Worm (Caenorhabditis elegans): Measurements from ENCODE around the gene ndua-12.

Gene ndua-12

DNA sequence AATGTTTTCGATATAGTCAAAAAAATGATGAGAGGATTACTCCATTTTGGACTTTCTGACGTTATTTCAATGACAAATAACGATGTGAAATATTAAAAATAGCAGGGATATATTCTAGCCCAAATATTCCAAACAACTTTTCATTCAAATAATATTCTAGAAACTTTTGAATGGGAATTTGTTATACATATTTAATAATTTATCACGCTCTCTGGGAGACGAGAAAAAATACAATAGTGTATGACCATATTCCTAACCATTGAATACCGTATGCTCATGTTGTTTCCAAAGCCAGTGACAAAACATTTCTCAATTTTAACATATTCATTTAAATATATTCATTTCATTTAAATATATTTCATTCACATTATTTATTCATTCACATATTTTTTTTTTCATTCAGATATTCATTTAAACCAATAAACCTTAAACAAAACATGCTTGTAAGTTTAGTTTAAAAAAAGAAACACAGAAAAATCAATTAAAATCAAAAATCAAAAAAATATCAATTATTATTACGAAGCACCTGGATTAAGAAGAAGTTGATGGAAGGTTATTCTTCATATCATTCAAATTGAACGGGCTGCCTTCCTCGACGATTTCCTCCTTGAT, 9.9 kb downstream of the ndua-12 start (continued):
- no peak for TF ChIP-seq dmd-6 (GFP tag; IDR thresholded peaks at IDR 0.05)

DNA sequence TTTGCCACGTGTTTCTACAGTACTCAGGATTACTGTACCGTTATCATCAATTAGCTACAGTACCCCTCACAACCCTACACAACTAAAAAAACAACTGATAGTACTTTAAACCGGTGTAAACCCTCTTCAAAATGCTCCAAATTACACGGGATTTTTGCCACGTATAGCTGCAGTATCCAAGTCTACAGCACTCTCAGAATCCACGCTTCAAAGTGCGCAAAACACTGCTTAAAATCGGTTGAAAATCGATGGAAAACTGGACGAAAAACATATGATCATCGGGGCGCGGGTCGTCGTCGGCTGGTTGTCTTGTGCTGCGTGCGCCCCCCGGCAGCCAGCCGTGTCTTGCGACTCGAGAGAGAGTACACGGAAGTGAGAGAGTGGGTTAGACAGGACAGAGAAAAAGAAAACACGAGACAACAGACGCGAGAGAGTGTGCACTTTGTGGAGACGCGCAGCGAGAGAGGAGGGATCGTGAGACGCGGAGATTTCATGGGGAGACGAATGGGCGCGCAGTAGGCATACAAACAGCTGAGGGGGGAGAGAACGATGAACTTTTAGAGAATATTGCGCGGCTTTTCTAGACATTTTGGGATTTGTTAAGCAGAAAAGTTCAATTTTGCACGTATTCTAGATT, 11.2 kb downstream of the ndua-12 start:
- TF ChIP-seq T26A8.4 (GFP tag; IDR thresholded peaks at IDR 0.05) (peak; percentile 62), ztf-11 (tag; optimal IDR thresholded peaks at IDR 0.05) (no peak), unc-39 (tag; optimal IDR thresholded peaks at IDR 0.05) (no peak), nhr-102 (tag; optimal IDR thresholded peaks at IDR 0.05) (peak; percentile 53), F44E2.7 (GFP tag; IDR thresholded peaks at IDR 0.05) (no peak), aly-2 (tag; optimal IDR thresholded peaks at IDR 0.05) (no peak), hlh-30 (tag; optimal IDR thresholded peaks at IDR 0.05; ENCODE audit: insufficient read depth) (peak; percentile 100), nhr-48 (tag; optimal IDR thresholded peaks at IDR 0.05) (peak; percentile 51), ceh-82 (tag; optimal IDR thresholded peaks at IDR 0.05) (no peak), egl-27 (tag; optimal IDR thresholded peaks at IDR 0.05) (no peak), lin-39 (tag; optimal IDR thresholded peaks at IDR 0.05) (no peak), daf-19 (GFP tag; conservative IDR thresholded peaks at IDR 0.05) (no peak), ama-1 (optimal IDR thresholded peaks at IDR 0.05) (peak; percentile 93), zip-11 (GFP tag; IDR thresholded peaks at IDR 0.05) (no peak), zip-2 (tag; optimal IDR thresholded peaks at IDR 0.05) (no peak), dmd-8 (GFP tag; IDR thresholded peaks at IDR 0.05) (no peak), unc-130 (GFP tag; optimal IDR thresholded peaks at IDR 0.05) (peak; percentile 50), cey-2 (tag; optimal IDR thresholded peaks at IDR 0.05; ENCODE audit: borderline replicate concordance, insufficient read depth) (no peak), tag-97 (GFP tag; IDR thresholded peaks at IDR 0.05) (no peak), nhr-11 (tag; optimal IDR thresholded peaks at IDR 0.05) (peak; percentile 40), Y75B8A.6 (GFP tag; IDR thresholded peaks at IDR 0.05) (no peak), lin-38 (GFP tag; IDR thresholded peaks at IDR 0.05) (peak; percentile 69), snpc-1.2 (GFP tag; IDR thresholded peaks at IDR 0.05) (no peak), nhr-10 (tag; optimal IDR thresholded peaks at IDR 0.05) (no peak), vab-7 (GFP tag; IDR thresholded peaks at IDR 0.05) (peak; percentile 40; the same call in 1 of the 2 replicates), lin-15B (tag; optimal IDR thresholded peaks at IDR 0.05) (peak; percentile 19), nhr-28 (tag; optimal IDR thresholded peaks at IDR 0.05) (peak; percentile 67), F49E8.2 (tag; optimal IDR thresholded peaks at IDR 0.05; ENCODE audit: borderline replicate concordance) (no peak), dmd-9 (GFP tag; IDR thresholded peaks at IDR 0.05) (0 out of 2 replicates have a peak, but pooled peaks have one; percentile 10), lin-13 (GFP tag; optimal IDR thresholded peaks at IDR 0.05) (peak; percentile 82), lim-7 (GFP tag; IDR thresholded peaks at IDR 0.05) (0 out of 2 replicates have a peak, but pooled peaks have one; percentile 41), fkh-10 (GFP tag; optimal IDR thresholded peaks at IDR 0.05) (peak; percentile 51), egl-43 (GFP tag; IDR thresholded peaks at IDR 0.05) (peak; percentile 78), ztf-7 (tag; optimal IDR thresholded peaks at IDR 0.05) (no peak), nhr-41 (GFP tag; IDR thresholded peaks at IDR 0.05) (no peak), zfp-2 (tag; optimal IDR thresholded peaks at IDR 0.05) (peak; percentile 23), nhr-6 (tag; optimal IDR thresholded peaks at IDR 0.05) (peak; percentile 83), ceh-32 (tag; optimal IDR thresholded peaks at IDR 0.05; ENCODE audit: poor library complexity) (no peak), R02D3.7 (tag; optimal IDR thresholded peaks at IDR 0.05) (no peak), sdz-12 (GFP tag; optimal IDR thresholded peaks at IDR 0.05) (no peak), madf-5 (GFP tag; IDR thresholded peaks at IDR 0.05) (no peak), attf-4 (tag; optimal IDR thresholded peaks at IDR 0.05) (no peak), jun-1 (tag; optimal IDR thresholded peaks at IDR 0.05) (peak; percentile 3), duxl-1 (tag; optimal IDR thresholded peaks at IDR 0.05; ENCODE audit: poor library complexity) (peak; percentile 75), ceh-20 (GFP tag; IDR thresholded peaks at IDR 0.05) (peak; percentile 79), lsy-2 (tag; optimal IDR thresholded peaks at IDR 0.05) (peak; percentile 55 to 86), gei-8 (GFP tag; optimal IDR thresholded peaks at IDR 0.05) (no peak)

All from whole organism, L4 larva.